Fruit fly (Drosophila melanogaster) whole organism, embryonic: ENCODE results near the gene mib2.

Experiments used
- C15 ChIP-seq: fragments of 200-800 bp; sonication (Bioruptor generic); IDR thresholded peaks from 3 replicates; pipeline ENCODE4 v1.3.6; 2022; ENCODE audit warnings: missing biosample characterization, missing genetic modification characterization
- CG10543 ChIP-seq: fragments of 200-800 bp; sonication (Bioruptor generic); optimal IDR thresholded peaks from 3 replicates; lab custom pipeline; 2017; ENCODE audit warnings: missing biosample characterization, mild to moderate bottlenecking, missing genetic modification characterization, moderate library complexity
- CG10654 ChIP-seq: fragments of 200-800 bp; sonication (Bioruptor generic); optimal IDR thresholded peaks from 2 replicates; lab custom pipeline; 2016; ENCODE audit warnings: missing biosample characterization, missing genetic modification characterization
- CG11085 ChIP-seq: fragments of 200-800 bp; sonication (Bioruptor generic); IDR thresholded peaks from 2 replicates; pipeline ENCODE4 v1.3.6; 2022; ENCODE audit warnings: missing biosample characterization, missing genetic modification characterization
- CG1233 ChIP-seq: fragments of 200-800 bp; sonication (Bioruptor generic); optimal IDR thresholded peaks from 4 replicates; lab custom pipeline; 2018; ENCODE audit warnings: missing biosample characterization, mild to moderate bottlenecking, missing genetic modification characterization
- CG13287 ChIP-seq: fragments of 200-800 bp; sonication (Bioruptor generic); IDR thresholded peaks from 2 replicates; pipeline ENCODE4 v1.3.6; 2022; ENCODE audit warnings: missing biosample characterization, missing genetic modification characterization; ENCODE audit not compliant: partially characterized antibody
- CG13424 ChIP-seq: fragments of 200-800 bp; sonication (Bioruptor generic); optimal IDR thresholded peaks from 2 replicates; lab custom pipeline; 2019; ENCODE audit warnings: missing biosample characterization, mild to moderate bottlenecking, missing genetic modification characterization, moderate library complexity
- CG14050 ChIP-seq: fragments of 200-800 bp; sonication (Bioruptor generic); IDR thresholded peaks from 3 replicates; pipeline ENCODE4 v1.3.6; 2022; ENCODE audit warnings: missing biosample characterization, missing genetic modification characterization
- CG14710 ChIP-seq: fragments of 200-800 bp; sonication (Bioruptor generic); optimal IDR thresholded peaks from 3 replicates; lab custom pipeline; 2019; ENCODE audit warnings: missing biosample characterization, mild to moderate bottlenecking, missing genetic modification characterization, moderate library complexity
- CG17612 ChIP-seq: fragments of 200-800 bp; sonication (Bioruptor generic); IDR thresholded peaks from 2 replicates; pipeline ENCODE4 v1.3.6; 2022; ENCODE audit warnings: missing biosample characterization, missing genetic modification characterization
- CG18011 ChIP-seq: fragments of 200-800 bp; sonication (Bioruptor generic); optimal IDR thresholded peaks from 2 replicates; lab custom pipeline; 2017; ENCODE audit warnings: missing biosample characterization, missing genetic modification characterization, mild to moderate bottlenecking, moderate library complexity, missing genotype
- CG2712 ChIP-seq: fragments of 200-800 bp; optimal IDR thresholded peaks from 3 replicates; lab custom pipeline; 2019; ENCODE audit warnings: missing biosample characterization, mild to moderate bottlenecking, missing genetic modification characterization, moderate library complexity
- CG30020 ChIP-seq: fragments of 200-800 bp; optimal IDR thresholded peaks from 2 replicates; lab custom pipeline; 2019; ENCODE audit warnings: missing biosample characterization, mild to moderate bottlenecking, missing genetic modification characterization, moderate library complexity
- CG3065 ChIP-seq: fragments of 200-800 bp; sonication (Bioruptor generic); optimal IDR thresholded peaks from 2 replicates; lab custom pipeline; 2016; ENCODE audit warnings: missing biosample characterization, missing genetic modification characterization
- CG33557 ChIP-seq: fragments of 200-800 bp; sonication (Bioruptor generic); optimal IDR thresholded peaks from 2 replicates; lab custom pipeline; 2019; ENCODE audit warnings: missing biosample characterization, mild to moderate bottlenecking, missing genetic modification characterization, moderate library complexity
- CG43689 ChIP-seq: fragments of 200-800 bp; sonication (Bioruptor generic); IDR thresholded peaks from 2 replicates; pipeline ENCODE4 v1.3.6; 2022; ENCODE audit warnings: missing biosample characterization, missing genetic modification characterization
- CG4617 ChIP-seq: fragments of 200-800 bp; sonication (Bioruptor generic); optimal IDR thresholded peaks from 3 replicates; lab custom pipeline; 2016; ENCODE audit warnings: missing biosample characterization, missing genetic modification characterization, borderline replicate concordance
- CG4707 ChIP-seq: fragments of 200-800 bp; sonication (Bioruptor generic); optimal IDR thresholded peaks from 2 replicates; lab custom pipeline; 2018; ENCODE audit warnings: missing biosample characterization, mild to moderate bottlenecking, missing genetic modification characterization, moderate library complexity
- CG6791 ChIP-seq: fragments of 200-800 bp; sonication (Bioruptor generic); IDR thresholded peaks from 3 replicates; pipeline ENCODE4 v1.3.6; 2022; ENCODE audit warnings: missing biosample characterization, missing genetic modification characterization; ENCODE audit not compliant: partially characterized antibody
- CG9437 ChIP-seq: fragments of 200-800 bp; sonication (Bioruptor generic); optimal IDR thresholded peaks from 2 replicates; lab custom pipeline; 2018; ENCODE audit warnings: missing biosample characterization, mild to moderate bottlenecking, missing genetic modification characterization
- CG9727 ChIP-seq: fragments of 200-800 bp; sonication (Bioruptor generic); optimal IDR thresholded peaks from 3 replicates; lab custom pipeline; 2017; ENCODE audit warnings: missing biosample characterization, mild to moderate bottlenecking, missing genetic modification characterization
- CG9817 ChIP-seq: fragments of 200-800 bp; sonication (Bioruptor generic); optimal IDR thresholded peaks from 2 replicates; lab custom pipeline; 2018; ENCODE audit warnings: missing biosample characterization, mild to moderate bottlenecking, missing genetic modification characterization, moderate library complexity
- CkIIα-i1 ChIP-seq: fragments of 200-800 bp; sonication (Bioruptor generic); IDR thresholded peaks from 2 replicates; pipeline ENCODE4 v1.3.6; 2022; ENCODE audit warnings: missing biosample characterization, missing genetic modification characterization
- D19A ChIP-seq: fragments of 200-800 bp; optimal IDR thresholded peaks from 3 replicates; lab custom pipeline; 2019; ENCODE audit warnings: missing biosample characterization, mild to moderate bottlenecking, missing genetic modification characterization, moderate library complexity
- Dek ChIP-seq: fragments of 200-800 bp; sonication (Bioruptor generic); optimal IDR thresholded peaks from 3 replicates; lab custom pipeline; 2019; ENCODE audit warnings: missing biosample characterization, mild to moderate bottlenecking, missing genetic modification characterization, moderate library complexity
- Dp ChIP-seq: fragments of 200-800 bp; sonication (Bioruptor generic); optimal IDR thresholded peaks from 2 replicates; lab custom pipeline; 2018; ENCODE audit warnings: missing biosample characterization, mild to moderate bottlenecking, missing genetic modification characterization, moderate library complexity
- HLH3B ChIP-seq: fragments of 200-800 bp; sonication (Bioruptor generic); IDR thresholded peaks from 2 replicates; pipeline ENCODE4 v1.3.6; 2022; ENCODE audit warnings: missing biosample characterization, missing genetic modification characterization
- HmgZ ChIP-seq: fragments of 200-800 bp; sonication (Bioruptor generic); optimal IDR thresholded peaks from 2 replicates; lab custom pipeline; 2018; ENCODE audit warnings: missing biosample characterization, mild to moderate bottlenecking, missing genetic modification characterization
- NfI ChIP-seq: fragments of 200-800 bp; sonication (Bioruptor generic); optimal IDR thresholded peaks from 3 replicates; lab custom pipeline; 2018; ENCODE audit warnings: missing biosample characterization, mild to moderate bottlenecking, missing genetic modification characterization, moderate library complexity
- Rfx ChIP-seq: fragments of 200-800 bp; sonication (Bioruptor generic); IDR thresholded peaks from 2 replicates; pipeline ENCODE4 v1.3.6; 2022; ENCODE audit warnings: missing biosample characterization, missing genetic modification characterization
- Side ChIP-seq: fragments of 200-800 bp; sonication (Bioruptor generic); optimal IDR thresholded peaks from 2 replicates; lab custom pipeline; 2016; ENCODE audit warnings: missing biosample characterization, missing genetic modification characterization
- Sox102F ChIP-seq: fragments of 200-800 bp; sonication (Bioruptor generic); optimal IDR thresholded peaks from 2 replicates; lab custom pipeline; 2018; ENCODE audit warnings: missing biosample characterization, mild to moderate bottlenecking, missing genetic modification characterization, moderate library complexity
- bsh ChIP-seq, 2 experiments: fragments of 200-800 bp; sonication (Bioruptor generic); optimal IDR thresholded peaks; 2 replicates each; lab custom pipeline; 2017 to 2018; ENCODE audit warnings: mild to moderate bottlenecking in 2 of 2, missing biosample characterization in 2 of 2, missing genetic modification characterization in 2 of 2, moderate library complexity in 1 of 2
- cas ChIP-seq: fragments of 200-800 bp; sonication (Bioruptor generic); IDR thresholded peaks from 2 replicates; pipeline ENCODE4 v1.3.6; 2022; ENCODE audit warnings: missing biosample characterization, missing genetic modification characterization
- dysf ChIP-seq: fragments of 200-800 bp; sonication (Bioruptor generic); IDR thresholded peaks from 3 replicates; pipeline ENCODE4 v1.3.6; 2022; ENCODE audit warnings: missing biosample characterization, missing genetic modification characterization
- fd3F ChIP-seq: fragments of 200-800 bp; sonication (Bioruptor generic); optimal IDR thresholded peaks from 2 replicates; lab custom pipeline; 2018; ENCODE audit warnings: missing biosample characterization, mild to moderate bottlenecking, missing genetic modification characterization, moderate library complexity
- gem ChIP-seq: fragments of 200-800 bp; sonication (Bioruptor generic); optimal IDR thresholded peaks from 2 replicates; lab custom pipeline; 2019; ENCODE audit warnings: missing biosample characterization, mild to moderate bottlenecking, missing genetic modification characterization, moderate library complexity
- h ChIP-seq: fragments of >200 bp; optimal IDR thresholded peaks from 2 replicates; lab custom pipeline; 2017
- her ChIP-seq: fragments of 200-800 bp; sonication (Bioruptor generic); optimal IDR thresholded peaks from 2 replicates; lab custom pipeline; 2016; ENCODE audit warnings: missing biosample characterization, missing genetic modification characterization
- kah ChIP-seq: fragments of 200-800 bp; sonication (Bioruptor generic); optimal IDR thresholded peaks from 2 replicates; lab custom pipeline; 2018; ENCODE audit warnings: missing biosample characterization, mild to moderate bottlenecking, missing genetic modification characterization
- mirr ChIP-seq: fragments of 200-800 bp; sonication (Bioruptor generic); optimal IDR thresholded peaks from 3 replicates; lab custom pipeline; 2018; ENCODE audit warnings: missing biosample characterization, mild to moderate bottlenecking, missing genetic modification characterization
- nmo ChIP-seq: fragments of 200-800 bp; sonication (Bioruptor generic); optimal IDR thresholded peaks from 2 replicates; lab custom pipeline; 2018; ENCODE audit warnings: missing biosample characterization, mild to moderate bottlenecking, missing genetic modification characterization, moderate library complexity
- nom ChIP-seq: fragments of 200-800 bp; sonication (Bioruptor generic); optimal IDR thresholded peaks from 2 replicates; lab custom pipeline; 2017; ENCODE audit warnings: missing biosample characterization, missing genetic modification characterization, mild to moderate bottlenecking, moderate library complexity, missing genetic modification reagents
- pfk ChIP-seq: fragments of 200-800 bp; sonication (Bioruptor generic); optimal IDR thresholded peaks from 2 replicates; lab custom pipeline; 2018; ENCODE audit warnings: missing biosample characterization, mild to moderate bottlenecking, missing genetic modification characterization, moderate library complexity
- pzg ChIP-seq: fragments of 200-800 bp; sonication (Bioruptor generic); optimal IDR thresholded peaks from 3 replicates; lab custom pipeline; 2018; ENCODE audit warnings: missing biosample characterization, mild to moderate bottlenecking, missing genetic modification characterization, moderate library complexity
- sim ChIP-seq: fragments of 200-800 bp; sonication (Bioruptor generic); IDR thresholded peaks from 2 replicates; pipeline ENCODE4 v1.3.6; 2022; ENCODE audit warnings: missing biosample characterization, missing genetic modification characterization
- sisA ChIP-seq: fragments of 200-800 bp; sonication (Bioruptor generic); IDR thresholded peaks from 2 replicates; pipeline ENCODE4 v1.3.6; 2022; ENCODE audit warnings: missing biosample characterization, missing genetic modification characterization
- unpg ChIP-seq: fragments of 200-800 bp; sonication (Bioruptor generic); optimal IDR thresholded peaks from 3 replicates; lab custom pipeline; 2018; ENCODE audit warnings: missing biosample characterization, mild to moderate bottlenecking, missing genetic modification characterization, moderate library complexity
- wek ChIP-seq: fragments of 200-800 bp; sonication (Bioruptor generic); optimal IDR thresholded peaks from 3 replicates; lab custom pipeline; 2018; ENCODE audit warnings: missing biosample characterization, mild to moderate bottlenecking, missing genetic modification characterization, moderate library complexity

mib2 gene

dm6 chr2L:19002959-19003371, 31.3 kb upstream of the mib2 start, which contains the start of gene CG31793 (continued):
- TF ChIP-seq Rfx (peak; percentile 46; the same call in 1 of the 2 replicates), Dp (GFP tag; lab: Kevin White, UChicago) (peak; percentile 3), CG43689 (GFP tag; lab: Robert Waterston, UW) (no peak), mirr (GFP tag; lab: Kevin White, UChicago) (peak; percentile 74), sim (GFP tag; lab: Robert Waterston, UW) (no peak), CG18011 (GFP tag; lab: Kevin White, UChicago) (no peak), her (no peak), C15 (GFP tag; lab: Robert Waterston, UW) (no peak), CG13424 (peak; percentile 60), cas (GFP tag; lab: Robert Waterston, UW) (0 out of 2 replicates have a peak, but pooled peaks have one; percentile 38), kah (GFP tag; lab: Kevin White, UChicago) (no peak), CG13287 (GFP tag; lab: Robert Waterston, UW) (peak; percentile 45; the same call in 1 of the 2 replicates), unpg (peak; percentile 70), Side (GFP tag; lab: Kevin White, UChicago) (no peak), bsh (GFP tag; optimal IDR thresholded peaks at IDR 0.05; lab: Kevin White, UChicago) (peak; percentile 48 to 49), CG10654 (GFP tag; lab: Kevin White, UChicago) (peak; percentile 30), NfI (peak; percentile 58), fd3F (GFP tag; lab: Kevin White, UChicago) (peak; percentile 45), HmgZ (tag; lab: Kevin White, UChicago) (peak; percentile 53), CG9437 (peak; percentile 40), sisA (GFP tag; lab: Robert Waterston, UW) (no peak), CG1233 (GFP tag; lab: Kevin White, UChicago) (peak; percentile 50), CG4617 (GFP tag; lab: Kevin White, UChicago) (no peak), wek (GFP tag; lab: Kevin White, UChicago) (no peak), Dek (peak; percentile 68), nmo (peak; percentile 30), CG4707 (GFP tag; lab: Kevin White, UChicago) (no peak), dysf (GFP tag; lab: Robert Waterston, UW) (peak; percentile 20; the same call in 1 of the 3 replicates), CG9817 (tag; lab: Kevin White, UChicago) (peak; percentile 20), D19A (tag; lab: Kevin White, UChicago) (peak; percentile 62), CG3065 (GFP tag; lab: Kevin White, UChicago) (no peak), HLH3B (GFP tag; lab: Robert Waterston, UW) (peak; percentile 25; the same call in 1 of the 2 replicates), pzg (GFP tag; lab: Kevin White, UChicago) (peak; percentile 12), CG2712 (peak; percentile 62), CG14710 (peak; percentile 2), CG11085 (GFP tag; lab: Robert Waterston, UW) (peak; percentile 27; the same call in 1 of the 2 replicates), Sox102F (GFP tag; lab: Kevin White, UChicago) (peak; percentile 58), pfk (GFP tag; lab: Kevin White, UChicago) (no peak), CG30020 (tag; lab: Kevin White, UChicago) (peak; percentile 4), CG14050 (GFP tag; lab: Robert Waterston, UW) (peak; percentile 12; the same call in 1 of the 3 replicates), CG10543 (GFP tag; lab: Kevin White, UChicago) (peak; percentile 67), CG17612 (GFP tag; lab: Robert Waterston, UW) (no peak), h (no peak), nom (no peak), CG33557 (no peak), CG6791 (no peak), CkIIα-i1 (GFP tag; lab: Robert Waterston, UW) (no peak), CG9727 (GFP tag; lab: Kevin White, UChicago) (peak; percentile 51), gem (tag; lab: Kevin White, UChicago) (peak; percentile 72)
- TF ChIP-seq, all 482 proteins: peak for 167
